Worm (Caenorhabditis elegans) whole organism, L3 larva: ENCODE results near the gene nspb-5.
"Not testable (repeated sequence)": the region's sequence is repeated elsewhere in the genome, so short reads cannot be mapped to it uniquely, and the experiment has no call there.

Source experiments
- R02D3.7 ChIP-seq: fragments of 150-350 bp; optimal IDR thresholded peaks from 2 replicates; lab custom pipeline; 2014; ENCODE audit warnings: missing biosample characterization, missing genetic modification characterization
- ZK546.5 ChIP-seq: sonication (generic microtip); optimal IDR thresholded peaks from 2 replicates; lab custom pipeline; 2017; ENCODE audit warnings: missing biosample characterization, missing genetic modification characterization
- aly-2 ChIP-seq: fragments of 150-350 bp; optimal IDR thresholded peaks from 2 replicates; lab custom pipeline; 2014; ENCODE audit warnings: missing biosample characterization, missing genetic modification characterization
- ama-1 ChIP-seq: fragments of 150-350 bp; optimal IDR thresholded peaks from 2 replicates; lab custom pipeline; 2018
- ceh-16 ChIP-seq: sonication (generic microtip); optimal IDR thresholded peaks from 2 replicates; lab custom pipeline; 2017; ENCODE audit warnings: missing biosample characterization, missing genetic modification characterization
- ceh-28 ChIP-seq: fragments of 150-350 bp; optimal IDR thresholded peaks from 2 replicates; lab custom pipeline; 2014; ENCODE audit warnings: missing biosample characterization, missing genetic modification reagents, missing genetic modification characterization
- daf-12 ChIP-seq: fragments of 150-350 bp; optimal IDR thresholded peaks from 2 replicates; lab custom pipeline; 2014; ENCODE audit warnings: missing biosample characterization, missing genetic modification reagents, missing genetic modification characterization
- egl-27 ChIP-seq: sonication (generic microtip); optimal IDR thresholded peaks from 4 replicates; lab custom pipeline; 2017; ENCODE audit warnings: missing biosample characterization, missing genetic modification reagents, missing genetic modification characterization
- egl-5 ChIP-seq: fragments of 150-350 bp; optimal IDR thresholded peaks from 2 replicates; lab custom pipeline; 2017; ENCODE audit warnings: missing biosample characterization, missing genetic modification reagents, missing genetic modification characterization, inconsistent platforms
- elt-2 ChIP-seq: sonication (generic microtip); optimal IDR thresholded peaks from 2 replicates; lab custom pipeline; 2016; ENCODE audit warnings: missing genetic modification reagents, mild to moderate bottlenecking, missing genetic modification characterization, missing compliant biosample characterization
- elt-3 ChIP-seq, 3 experiments: fragments of 150-350 bp in 1 of 3; sonication (generic microtip) in 2 of 3; optimal IDR thresholded peaks; 2 replicates in 2 of 3; 4 replicates in 1 of 3; lab custom pipeline; 2014 to 2017; ENCODE audit warnings: missing biosample characterization in 3 of 3, missing genetic modification characterization in 3 of 3
- eor-1 ChIP-seq, 2 experiments: fragments of 150-350 bp; optimal IDR thresholded peaks; 2 replicates each; lab custom pipeline; 2014 to 2018; ENCODE audit warnings: missing biosample characterization in 2 of 2, missing genetic modification characterization in 2 of 2
- fkh-10 ChIP-seq: sonication (generic microtip); optimal IDR thresholded peaks from 2 replicates; lab custom pipeline; 2017; ENCODE audit warnings: missing biosample characterization, missing genetic modification reagents, missing genetic modification characterization
- fkh-2 ChIP-seq: fragments of 150-350 bp; optimal IDR thresholded peaks from 2 replicates; lab custom pipeline; 2014; ENCODE audit warnings: missing biosample characterization, missing genetic modification reagents, missing genetic modification characterization
- fos-1 ChIP-seq: fragments of 150-350 bp; optimal IDR thresholded peaks from 2 replicates; lab custom pipeline; 2014; ENCODE audit warnings: missing biosample characterization, missing genetic modification characterization
- hmg-11 ChIP-seq: sonication (generic microtip); optimal IDR thresholded peaks from 2 replicates; lab custom pipeline; 2016; ENCODE audit warnings: missing genetic modification characterization, missing compliant biosample characterization
- jun-1 ChIP-seq: fragments of 150-350 bp; optimal IDR thresholded peaks from 2 replicates; lab custom pipeline; 2014; ENCODE audit warnings: missing biosample characterization, missing genetic modification reagents, missing genetic modification characterization
- lin-15B ChIP-seq: fragments of 150-350 bp; optimal IDR thresholded peaks from 2 replicates; lab custom pipeline; 2014; ENCODE audit warnings: missing biosample characterization, missing genetic modification characterization
- lin-39 ChIP-seq: fragments of 150-350 bp; optimal IDR thresholded peaks from 2 replicates; lab custom pipeline; 2018; ENCODE audit warnings: missing biosample characterization, missing genetic modification reagents, missing genetic modification characterization
- lsy-12 ChIP-seq: sonication (generic microtip); optimal IDR thresholded peaks from 2 replicates; lab custom pipeline; 2016; ENCODE audit warnings: mild to moderate bottlenecking, missing genetic modification characterization, missing compliant biosample characterization
- mdl-1 ChIP-seq: fragments of 150-350 bp; optimal IDR thresholded peaks from 2 replicates; lab custom pipeline; 2014; ENCODE audit warnings: missing biosample characterization, missing genetic modification characterization
- mml-1 ChIP-seq: fragments of 150-350 bp; sonication (generic microtip); optimal IDR thresholded peaks from 3 replicates; lab custom pipeline; 2014; ENCODE audit warnings: missing biosample characterization, missing genetic modification characterization
- nhr-11 ChIP-seq: fragments of 150-350 bp; optimal IDR thresholded peaks from 2 replicates; lab custom pipeline; 2014; ENCODE audit warnings: missing biosample characterization, missing genetic modification characterization
- nhr-12 ChIP-seq: fragments of 150-350 bp; optimal IDR thresholded peaks from 2 replicates; lab custom pipeline; 2014; ENCODE audit warnings: missing biosample characterization, missing genetic modification characterization
- nhr-23 ChIP-seq: fragments of 150-350 bp; optimal IDR thresholded peaks from 2 replicates; lab custom pipeline; 2014; ENCODE audit warnings: missing biosample characterization, missing genetic modification reagents, missing genetic modification characterization
- nhr-237 ChIP-seq: fragments of 150-350 bp; optimal IDR thresholded peaks from 2 replicates; lab custom pipeline; 2014; ENCODE audit warnings: missing biosample characterization, missing genetic modification characterization
- nhr-25 ChIP-seq: sonication (generic microtip); optimal IDR thresholded peaks from 2 replicates; lab custom pipeline; 2017; ENCODE audit warnings: missing biosample characterization, missing genetic modification characterization
- nhr-28 ChIP-seq: fragments of 150-350 bp; optimal IDR thresholded peaks from 2 replicates; lab custom pipeline; 2014; ENCODE audit warnings: missing biosample characterization, missing genetic modification characterization
- nhr-43 ChIP-seq: sonication (generic microtip); optimal IDR thresholded peaks from 2 replicates; lab custom pipeline; 2016; ENCODE audit warnings: mild to moderate bottlenecking, missing genetic modification characterization, missing compliant biosample characterization; ENCODE audit not compliant: poor library complexity, severe bottlenecking
- nhr-67 ChIP-seq: fragments of 150-350 bp; optimal IDR thresholded peaks from 2 replicates; lab custom pipeline; 2014; ENCODE audit warnings: missing biosample characterization, missing genetic modification characterization
- nhr-76 ChIP-seq: fragments of 150-350 bp; sonication (generic microtip); optimal IDR thresholded peaks from 5 replicates; lab custom pipeline; 2014; ENCODE audit warnings: missing biosample characterization, missing genetic modification characterization
- nhr-77 ChIP-seq: fragments of 150-350 bp; optimal IDR thresholded peaks from 2 replicates; lab custom pipeline; 2014; ENCODE audit warnings: missing biosample characterization, missing genetic modification characterization
- pha-4 ChIP-seq: fragments of 150-350 bp; optimal IDR thresholded peaks from 2 replicates; lab custom pipeline; 2014; ENCODE audit warnings: missing biosample characterization, missing genetic modification reagents, missing genetic modification characterization
- pqm-1 ChIP-seq: fragments of 150-350 bp; optimal IDR thresholded peaks from 2 replicates; lab custom pipeline; 2017; ENCODE audit warnings: missing biosample characterization, missing genetic modification characterization, inconsistent platforms
- sea-2 ChIP-seq: fragments of 150-350 bp; sonication (generic microtip); optimal IDR thresholded peaks from 4 replicates; lab custom pipeline; 2014; ENCODE audit warnings: missing biosample characterization, missing genetic modification reagents, missing genetic modification characterization
- skn-1 ChIP-seq: fragments of 150-350 bp; optimal IDR thresholded peaks from 2 replicates; lab custom pipeline; 2014; ENCODE audit warnings: missing biosample characterization, missing genetic modification characterization
- snpc-4 ChIP-seq: fragments of 150-350 bp; optimal IDR thresholded peaks from 2 replicates; lab custom pipeline; 2014; ENCODE audit warnings: missing biosample characterization, missing genetic modification characterization
- tbx-2 ChIP-seq: sonication (generic microtip); optimal IDR thresholded peaks from 2 replicates; lab custom pipeline; 2016; ENCODE audit warnings: mild to moderate bottlenecking, missing genetic modification characterization, missing compliant biosample characterization
- unc-39 ChIP-seq: sonication (generic microtip); optimal IDR thresholded peaks from 4 replicates; lab custom pipeline; 2017; ENCODE audit warnings: missing biosample characterization, missing genetic modification characterization
- unc-62 ChIP-seq: fragments of 150-350 bp; sonication (generic microtip); optimal IDR thresholded peaks from 4 replicates; lab custom pipeline; 2014; ENCODE audit warnings: missing biosample characterization, missing genetic modification reagents, missing genetic modification characterization
- zag-1 ChIP-seq: fragments of 150-350 bp; optimal IDR thresholded peaks from 2 replicates; lab custom pipeline; 2014; ENCODE audit warnings: missing biosample characterization, missing genetic modification characterization
- ztf-11 ChIP-seq: fragments of 150-350 bp; optimal IDR thresholded peaks from 2 replicates; lab custom pipeline; 2014; ENCODE audit warnings: missing biosample characterization, missing genetic modification characterization
- ztf-4 ChIP-seq: fragments of 150-350 bp; optimal IDR thresholded peaks from 2 replicates; lab custom pipeline; 2014; ENCODE audit warnings: missing biosample characterization, missing genetic modification characterization

Gene nspb-5

ce11 chrIV:6598740-6599139 is at the start of gene nspb-5:
nspb-5 (plus strand) TSS chrIV:6599040.
- not testable (repeated sequence) for TF ChIP-seq fos-1 (tag; lab: Kevin White, UChicago); nhr-28; nhr-25 (tag; lab: Kevin White, UChicago)

- TF ChIP-seq egl-27, result no peak
- no peak for TF ChIP-seq ceh-28
- TF ChIP-seq nhr-23 (tag; lab: Kevin White, UChicago), result no peak
- peak; percentile 27 for TF ChIP-seq nhr-43
- peak; percentile 23 for TF ChIP-seq elt-2 (tag; lab: Kevin White, UChicago)
- TF ChIP-seq aly-2 (tag; lab: Kevin White, UChicago), result no peak
These were observed 46.8 kb upstream of the nspb-5 start for ce11 chrIV:6552036-6552435.

ce11 chrIV:6554865-6555264 is 44.0 kb upstream of the nspb-5 start:
- TF ChIP-seq nhr-237, result no peak
- TF ChIP-seq nhr-28, result no peak
- TF ChIP-seq zag-1 (tag; lab: Kevin White, UChicago), result no peak
- TF ChIP-seq egl-5, result no peak
- TF ChIP-seq pha-4, result peak; percentile 33
- no peak for TF ChIP-seq unc-39 (tag; lab: Kevin White, UChicago)
- TF ChIP-seq R02D3.7, result no peak
- no peak for TF ChIP-seq nhr-25 (tag; lab: Kevin White, UChicago)
- no peak for TF ChIP-seq fkh-2 (tag; lab: Kevin White, UChicago)
- no peak for TF ChIP-seq lsy-12
- no peak for TF ChIP-seq snpc-4 (tag; lab: Kevin White, UChicago)
- no peak for TF ChIP-seq nhr-77 (tag; lab: Kevin White, UChicago)
- no peak for TF ChIP-seq mml-1 (tag; lab: Kevin White, UChicago)
- no peak for TF ChIP-seq egl-27
- TF ChIP-seq mdl-1 (tag; lab: Kevin White, UChicago), result no peak
- peak in 2 of 3 experiments; percentile 68 to 91 for TF ChIP-seq elt-3 (tag; optimal IDR thresholded peaks at IDR 0.05; lab: Kevin White, UChicago)
- no peak for TF ChIP-seq ama-1 (lab: Kevin White, UChicago)
- no peak for TF ChIP-seq sea-2 (GFP tag; lab: Kevin White, UChicago)
- no peak for TF ChIP-seq nhr-76
- peak; percentile 29 for TF ChIP-seq jun-1 (tag; lab: Kevin White, UChicago)
- TF ChIP-seq hmg-11, result no peak
- TF ChIP-seq lin-15B (tag; lab: Kevin White, UChicago), result no peak
- TF ChIP-seq fkh-10 (GFP tag; lab: Kevin White, UChicago), result no peak
- no peak for TF ChIP-seq ztf-4 (tag; lab: Kevin White, UChicago)
- no peak for TF ChIP-seq nhr-43
- no peak for TF ChIP-seq fos-1 (tag; lab: Kevin White, UChicago)
- no peak for TF ChIP-seq ZK546.5 (tag; lab: Kevin White, UChicago)
- no peak for TF ChIP-seq nhr-12
- peak; percentile 95 for TF ChIP-seq elt-2 (tag; lab: Kevin White, UChicago)
- TF ChIP-seq tbx-2 (tag; lab: Kevin White, UChicago), result no peak
- no peak for TF ChIP-seq ceh-16 (tag; lab: Kevin White, UChicago)
- no peak for TF ChIP-seq eor-1 (tag; optimal IDR thresholded peaks at IDR 0.05; lab: Kevin White, UChicago)
- no peak for TF ChIP-seq lin-39 (tag; lab: Kevin White, UChicago)
- TF ChIP-seq daf-12 (tag; lab: Kevin White, UChicago), result no peak
- TF ChIP-seq nhr-11, result no peak
- TF ChIP-seq nhr-67 (tag; lab: Kevin White, UChicago), result no peak
- no peak for TF ChIP-seq unc-62 (GFP tag; lab: Kevin White, UChicago)
- peak; percentile 88 for TF ChIP-seq pqm-1 (tag; lab: Kevin White, UChicago)
- no peak for TF ChIP-seq ztf-11 (tag; lab: Kevin White, UChicago)
- TF ChIP-seq skn-1 (tag; lab: Kevin White, UChicago), result no peak
- no peak for TF ChIP-seq aly-2 (tag; lab: Kevin White, UChicago)
